Fruit fly (Drosophila melanogaster) whole organism, prepupa: ENCODE measurements around the gene CG9933.

Source experiments
- Blimp-1 ChIP-seq: fragments of 200-800 bp; sonication (Bioruptor generic); optimal IDR thresholded peaks from 3 replicates; lab custom pipeline; 2017; ENCODE audit warnings: missing biosample characterization, missing genetic modification characterization, mild to moderate bottlenecking, moderate library complexity, missing genetic modification reagents
- CG10631 ChIP-seq: fragments of 200-800 bp; sonication (Bioruptor generic); optimal IDR thresholded peaks from 2 replicates; lab custom pipeline; 2016; ENCODE audit warnings: missing biosample characterization, missing genetic modification characterization
- CG11902 ChIP-seq: fragments of 200-800 bp; sonication (Bioruptor generic); optimal IDR thresholded peaks from 3 replicates; lab custom pipeline; 2016; ENCODE audit warnings: missing biosample characterization, missing genetic modification characterization
- CG1621 ChIP-seq: fragments of 200-800 bp; sonication (Bioruptor generic); optimal IDR thresholded peaks from 3 replicates; lab custom pipeline; 2018; ENCODE audit warnings: missing biosample characterization, mild to moderate bottlenecking, missing genetic modification characterization
- CG3919 ChIP-seq: fragments of 200-800 bp; sonication (Bioruptor generic); optimal IDR thresholded peaks from 3 replicates; lab custom pipeline; 2016; ENCODE audit warnings: missing biosample characterization, missing genetic modification characterization
- CG4318 ChIP-seq: fragments of 200-800 bp; sonication (Bioruptor generic); optimal IDR thresholded peaks from 3 replicates; lab custom pipeline; 2017; ENCODE audit warnings: missing biosample characterization, mild to moderate bottlenecking, missing genetic modification characterization
- CG6792 ChIP-seq: fragments of 200-800 bp; sonication (Bioruptor generic); optimal IDR thresholded peaks from 3 replicates; lab custom pipeline; 2016; ENCODE audit warnings: missing biosample characterization, missing genetic modification characterization
- Eip93F ChIP-seq: fragments of 200-800 bp; sonication (Bioruptor generic); optimal IDR thresholded peaks from 2 replicates; lab custom pipeline; 2016; ENCODE audit warnings: missing biosample characterization, mild to moderate bottlenecking, missing genetic modification characterization
- Ets21C ChIP-seq: fragments of 200-800 bp; sonication (Bioruptor generic); optimal IDR thresholded peaks from 3 replicates; lab custom pipeline; 2016; ENCODE audit warnings: missing biosample characterization, missing genetic modification characterization
- Ets96B ChIP-seq: fragments of 200-800 bp; optimal IDR thresholded peaks from 2 replicates; lab custom pipeline; 2019; ENCODE audit warnings: missing biosample characterization, mild to moderate bottlenecking, missing genetic modification characterization, moderate library complexity
- OdsH ChIP-seq: fragments of 200-800 bp; sonication (Bioruptor generic); optimal IDR thresholded peaks from 3 replicates; lab custom pipeline; 2016; ENCODE audit warnings: missing biosample characterization, missing genetic modification characterization
- Sox14 ChIP-seq: fragments of 200-800 bp; sonication (Bioruptor generic); optimal IDR thresholded peaks from 3 replicates; lab custom pipeline; 2016; ENCODE audit warnings: missing biosample characterization, missing genetic modification characterization
- fd85E ChIP-seq: fragments of 200-800 bp; sonication (Bioruptor generic); optimal IDR thresholded peaks from 3 replicates; lab custom pipeline; 2016; ENCODE audit warnings: missing biosample characterization, missing genetic modification characterization
- fkh ChIP-seq: fragments of 200-800 bp; sonication (Bioruptor generic); optimal IDR thresholded peaks from 3 replicates; lab custom pipeline; 2017; ENCODE audit warnings: missing biosample characterization, mild to moderate bottlenecking, missing genetic modification characterization, moderate library complexity

- TF ChIP-seq CG1621: no peak
- no peak for TF ChIP-seq OdsH (GFP tag; lab: Kevin White, UChicago)
- TF ChIP-seq Blimp-1 (GFP tag; lab: Kevin White, UChicago): no peak
- TF ChIP-seq Ets96B: no peak
- TF ChIP-seq Sox14: no peak
- TF ChIP-seq fkh (GFP tag; lab: Kevin White, UChicago): no peak
- no peak for TF ChIP-seq CG3919
- no peak for TF ChIP-seq Ets21C (GFP tag; lab: Kevin White, UChicago)
- no peak for TF ChIP-seq CG4318 (GFP tag; lab: Kevin White, UChicago)
- TF ChIP-seq Eip93F (GFP tag; lab: Kevin White, UChicago): no peak
- TF ChIP-seq CG10631: no peak
- TF ChIP-seq CG11902 (GFP tag; lab: Kevin White, UChicago): no peak
- TF ChIP-seq CG6792: no peak
- TF ChIP-seq fd85E (GFP tag; lab: Kevin White, UChicago): no peak
Observed at dm6 chr2L:12975367-12975655, 45.8 kb downstream of the CG9933 start.
